Fruit fly (Drosophila melanogaster) S2 (cell line): ENCODE data around the gene CG31342.

Experiments
- CG8478 ChIP-seq: fragments of >200 bp; optimal IDR thresholded peaks from 2 replicates; lab custom pipeline; 2018
- CTCF ChIP-seq, 2 experiments: fragments of >200 bp; optimal IDR thresholded peaks; 2 replicates each; lab custom pipeline; 2018

dm6 chr3R:12975223-12975622, 10.6 kb upstream of the CG31342 start:
- TF ChIP-seq CG8478 (lab: Kevin White, UChicago) (no peak), CTCF (optimal IDR thresholded peaks at IDR 0.05; lab: Kevin White, UChicago) (no peak)
